Worm (Caenorhabditis elegans) whole organism, early embryonic: ENCODE data around the gene attf-5.

Experiments
- B0310.2 ChIP-seq: sonication (generic microtip); optimal IDR thresholded peaks from 2 replicates; lab custom pipeline; 2016; ENCODE audit warnings: mild to moderate bottlenecking, missing genetic modification characterization, missing compliant biosample characterization
- F13C5.2 ChIP-seq: sonication (generic microtip); optimal IDR thresholded peaks from 2 replicates; lab custom pipeline; 2017; ENCODE audit warnings: mild to moderate bottlenecking, missing genetic modification characterization, inconsistent platforms, missing compliant biosample characterization
- aly-1 ChIP-seq: sonication (generic microtip); optimal IDR thresholded peaks from 2 replicates; lab custom pipeline; 2016; ENCODE audit warnings: missing genetic modification characterization, missing compliant biosample characterization
- ama-1 ChIP-seq: fragments of 150-350 bp; optimal IDR thresholded peaks from 2 replicates; lab custom pipeline; 2014
- ceh-13 ChIP-seq: fragments of 200-800 bp; sonication (Bioruptor generic); optimal IDR thresholded peaks from 2 replicates; lab custom pipeline; 2018; ENCODE audit warnings: mild to moderate bottlenecking, missing genetic modification characterization, missing compliant biosample characterization
- ceh-36 ChIP-seq: sonication (generic microtip); optimal IDR thresholded peaks from 2 replicates; lab custom pipeline; 2016; ENCODE audit warnings: missing genetic modification characterization, inconsistent platforms, missing compliant biosample characterization
- ets-7 ChIP-seq: sonication (generic microtip); optimal IDR thresholded peaks from 2 replicates; lab custom pipeline; 2016; ENCODE audit warnings: missing genotype, missing genetic modification characterization, missing compliant biosample characterization
- flt-1 ChIP-seq: fragments of 200-800 bp; sonication (Bioruptor generic); IDR thresholded peaks from 2 replicates; pipeline ENCODE4 v1.3.6; 2022; ENCODE audit warnings: missing genetic modification characterization, missing compliant biosample characterization
- hmbx-1 ChIP-seq: sonication (generic microtip); optimal IDR thresholded peaks from 2 replicates; lab custom pipeline; 2016; ENCODE audit warnings: mild to moderate bottlenecking, missing genetic modification characterization, missing compliant biosample characterization
- hmg-4 ChIP-seq: fragments of 200-800 bp; sonication (Bioruptor generic); optimal IDR thresholded peaks from 2 replicates; lab custom pipeline; 2018; ENCODE audit warnings: mild to moderate bottlenecking, missing genetic modification characterization, missing compliant biosample characterization
- hnd-1 ChIP-seq: sonication (generic microtip); optimal IDR thresholded peaks from 2 replicates; lab custom pipeline; 2016; ENCODE audit warnings: missing genetic modification characterization, missing compliant biosample characterization
- pes-1 ChIP-seq: fragments of 200-800 bp; sonication (Bioruptor generic); IDR thresholded peaks from 2 replicates; pipeline ENCODE4 v1.3.6; 2022; ENCODE audit warnings: missing genetic modification reagents, missing genetic modification characterization, missing compliant biosample characterization
- scrt-1 ChIP-seq: fragments of 200-800 bp; sonication (Bioruptor generic); IDR thresholded peaks from 2 replicates; pipeline ENCODE4 v1.3.6; 2022; ENCODE audit warnings: missing genetic modification characterization, missing compliant biosample characterization
- sea-1 ChIP-seq: fragments of 200-800 bp; sonication (Bioruptor generic); conservative IDR thresholded peaks from 2 replicates; pipeline ENCODE4 v1.3.6; 2022; ENCODE audit warnings: missing genetic modification characterization, missing compliant biosample characterization
- tbx-11 ChIP-seq: fragments of 200-800 bp; sonication (Bioruptor generic); IDR thresholded peaks from 2 replicates; pipeline ENCODE4 v1.3.6; 2022; ENCODE audit warnings: missing genetic modification characterization, missing compliant biosample characterization
- tbx-37 ChIP-seq: fragments of 200-800 bp; sonication (Bioruptor generic); conservative IDR thresholded peaks from 2 replicates; pipeline ENCODE4 v1.3.6; 2022; ENCODE audit warnings: missing genetic modification reagents, missing genetic modification characterization, missing compliant biosample characterization
- tra-4 ChIP-seq: sonication (generic microtip); optimal IDR thresholded peaks from 2 replicates; lab custom pipeline; 2017; ENCODE audit warnings: missing genetic modification characterization, missing compliant biosample characterization

attf-5 gene

ce11 chrX:790593-790992 is 2.4 kb downstream of the attf-5 start:
- TF ChIP-seq ceh-36 (no peak), sea-1 (GFP tag; lab: Robert Waterston, UW) (no peak)

- no peak for TF ChIP-seq hmbx-1 (tag; lab: Kevin White, UChicago)
- TF ChIP-seq ceh-13 (GFP tag; lab: Kevin White, UChicago) = no peak
- TF ChIP-seq tbx-37 (GFP tag; lab: Robert Waterston, UW) = no peak
- no peak for TF ChIP-seq aly-1 (tag; lab: Kevin White, UChicago)
- TF ChIP-seq hmg-4 (GFP tag; lab: Kevin White, UChicago) = no peak
Measured at ce11 chrX:802478-802877, 14.3 kb downstream of the attf-5 start, which contains the start of gene gtr-1. TSS of gene gtr-1 (plus strand) at chrX:802778.

ce11 chrX:806515-806914 is 18.4 kb downstream of the attf-5 start:
- TF ChIP-seq tra-4 (tag; lab: Kevin White, UChicago) = no peak
- TF ChIP-seq ets-7 (tag; lab: Kevin White, UChicago) = no peak
- peak; percentile 75 for TF ChIP-seq scrt-1 (GFP tag; lab: Robert Waterston, UW)
- TF ChIP-seq F13C5.2 (tag; lab: Kevin White, UChicago) = peak; percentile 99
- TF ChIP-seq hnd-1 = no peak
- no peak for TF ChIP-seq ama-1 (lab: Kevin White, UChicago)
- TF ChIP-seq tbx-11 (GFP tag; lab: Robert Waterston, UW) = peak; percentile 70; the same call in 1 of the 2 replicates
- TF ChIP-seq flt-1 = peak; percentile 63
- peak; percentile 78 for TF ChIP-seq pes-1 (GFP tag; lab: Robert Waterston, UW)
- peak; percentile 29 for TF ChIP-seq aly-1 (tag; lab: Kevin White, UChicago)
- TF ChIP-seq sea-1 (GFP tag; lab: Robert Waterston, UW) = peak; percentile 72; the same call in 1 of the 2 replicates
- TF ChIP-seq tbx-37 (GFP tag; lab: Robert Waterston, UW) = no peak; the same call in 1 of the 2 replicates
- TF ChIP-seq ceh-13 (GFP tag; lab: Kevin White, UChicago) = peak; percentile 52
- TF ChIP-seq hmbx-1 (tag; lab: Kevin White, UChicago) = no peak
- TF ChIP-seq hmg-4 (GFP tag; lab: Kevin White, UChicago) = no peak
- TF ChIP-seq B0310.2 (tag; lab: Kevin White, UChicago) = no peak
- TF ChIP-seq ceh-36 = no peak

- no peak for TF ChIP-seq tbx-11 (GFP tag; lab: Robert Waterston, UW)
- no peak for TF ChIP-seq ceh-13 (GFP tag; lab: Kevin White, UChicago)
- TF ChIP-seq hnd-1 = no peak
- TF ChIP-seq flt-1 = no peak
- TF ChIP-seq B0310.2 (tag; lab: Kevin White, UChicago) = no peak
- TF ChIP-seq sea-1 (GFP tag; lab: Robert Waterston, UW) = no peak
- TF ChIP-seq tra-4 (tag; lab: Kevin White, UChicago) = no peak
- TF ChIP-seq hmbx-1 (tag; lab: Kevin White, UChicago) = no peak
- TF ChIP-seq F13C5.2 (tag; lab: Kevin White, UChicago) = no peak
Measured at ce11 chrX:810694-811093, 22.5 kb downstream of the attf-5 start, which contains the start of gene F25E2.2. TSS of gene F25E2.2 (minus strand) at chrX:810794.

- no peak for TF ChIP-seq hmg-4 (GFP tag; lab: Kevin White, UChicago)
- TF ChIP-seq ceh-36 = no peak
- TF ChIP-seq scrt-1 (GFP tag; lab: Robert Waterston, UW) = no peak
- no peak for TF ChIP-seq ama-1 (lab: Kevin White, UChicago)
- no peak for TF ChIP-seq ets-7 (tag; lab: Kevin White, UChicago)
- no peak for TF ChIP-seq sea-1 (GFP tag; lab: Robert Waterston, UW)
- no peak for TF ChIP-seq ceh-13 (GFP tag; lab: Kevin White, UChicago)
- no peak for TF ChIP-seq aly-1 (tag; lab: Kevin White, UChicago)
- no peak for TF ChIP-seq F13C5.2 (tag; lab: Kevin White, UChicago)
- no peak for TF ChIP-seq hmbx-1 (tag; lab: Kevin White, UChicago)
- TF ChIP-seq B0310.2 (tag; lab: Kevin White, UChicago) = no peak
- no peak for TF ChIP-seq tbx-11 (GFP tag; lab: Robert Waterston, UW)
- TF ChIP-seq pes-1 (GFP tag; lab: Robert Waterston, UW) = no peak
Measured at ce11 chrX:812264-812663, 24.1 kb downstream of the attf-5 start.

- TF ChIP-seq hmbx-1 (tag; lab: Kevin White, UChicago) (no peak), tbx-11 (GFP tag; lab: Robert Waterston, UW) (no peak), scrt-1 (GFP tag; lab: Robert Waterston, UW) (no peak), pes-1 (GFP tag; lab: Robert Waterston, UW) (no peak), tra-4 (tag; lab: Kevin White, UChicago) (no peak), tbx-37 (GFP tag; lab: Robert Waterston, UW) (no peak), B0310.2 (tag; lab: Kevin White, UChicago) (no peak), ets-7 (tag; lab: Kevin White, UChicago) (no peak), flt-1 (no peak), ceh-36 (no peak)
Measured at ce11 chrX:813063-813462, 24.9 kb downstream of the attf-5 start, which contains the start of gene F25E2.3. TSS of gene F25E2.3 (minus strand) at chrX:813163.

- TF ChIP-seq pes-1 (GFP tag; lab: Robert Waterston, UW) (no peak), flt-1 (no peak), ceh-36 (no peak), ama-1 (lab: Kevin White, UChicago) (no peak), hmbx-1 (tag; lab: Kevin White, UChicago) (no peak), B0310.2 (tag; lab: Kevin White, UChicago) (no peak), hmg-4 (GFP tag; lab: Kevin White, UChicago) (no peak), hnd-1 (no peak), sea-1 (GFP tag; lab: Robert Waterston, UW) (no peak), ceh-13 (GFP tag; lab: Kevin White, UChicago) (no peak)
Measured at ce11 chrX:815929-816328, 27.8 kb downstream of the attf-5 start, which contains the start of gene ifd-2. TSS of gene ifd-2 (minus strand) at chrX:815929.
